Worm (Caenorhabditis elegans): ENCODE results near the gene ZK666.8.

ZK666.8 gene

DNA sequence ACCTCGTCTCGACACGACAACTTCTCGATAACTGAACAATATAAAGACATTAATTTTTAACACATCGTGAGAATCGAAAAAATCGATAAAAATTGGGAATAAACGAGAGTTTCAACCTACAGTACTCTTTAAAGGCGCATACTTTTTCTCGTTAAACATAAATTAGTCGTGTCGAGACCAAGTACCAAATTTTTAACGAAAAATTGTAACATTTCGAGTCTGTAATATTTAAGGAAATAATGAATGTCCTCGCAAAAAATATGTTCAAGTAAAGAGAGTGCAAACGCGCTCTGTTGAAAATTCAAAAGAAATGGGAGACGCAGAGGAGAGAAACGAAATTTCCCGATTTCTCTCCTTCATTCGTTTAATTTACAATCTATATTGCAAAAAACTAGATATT, 42.6 kb downstream of the ZK666.8 start (continued):
- peak; percentile 55 for TF ChIP-seq attf-5 (GFP tag; optimal IDR thresholded peaks at IDR 0.05)
- 0 out of 2 replicates have a peak, but pooled peaks have one; percentile 26 for TF ChIP-seq hsf-1 (GFP tag; IDR thresholded peaks at IDR 0.05)
- peak; percentile 57 for TF ChIP-seq ama-1 (optimal IDR thresholded peaks at IDR 0.05)
- no peak for TF ChIP-seq ama-1 (GFP tag; optimal IDR thresholded peaks at IDR 0.05)
- no peak for TF ChIP-seq F22D6.2 (tag; optimal IDR thresholded peaks at IDR 0.05)
- no peak for TF ChIP-seq mxl-1 (tag; optimal IDR thresholded peaks at IDR 0.05)
- TF ChIP-seq ztf-26 (tag; optimal IDR thresholded peaks at IDR 0.05): peak; percentile 82
- no peak for TF ChIP-seq dpff-1 (tag; optimal IDR thresholded peaks at IDR 0.05)
- TF ChIP-seq egl-44 (GFP tag; IDR thresholded peaks at IDR 0.05): no peak
- TF ChIP-seq hmg-20 (GFP tag; IDR thresholded peaks at IDR 0.05): no peak
- no peak for TF ChIP-seq tbp1 (GFP tag; optimal IDR thresholded peaks at IDR 0.05)
- no peak for TF ChIP-seq F55B11.4 (tag; optimal IDR thresholded peaks at IDR 0.05; ENCODE audit: borderline replicate concordance, insufficient read depth)
- TF ChIP-seq ztf-25 (GFP tag; IDR thresholded peaks at IDR 0.05): no peak
- no peak for TF ChIP-seq lsy-27 (tag; optimal IDR thresholded peaks at IDR 0.05; ENCODE audit: borderline replicate concordance, insufficient read depth)
- no peak for TF ChIP-seq T07F8.4 (tag; optimal IDR thresholded peaks at IDR 0.05)
- TF ChIP-seq nfya-2 (GFP tag; IDR thresholded peaks at IDR 0.05): no peak
- TF ChIP-seq unc-62 (GFP tag; optimal IDR thresholded peaks at IDR 0.05): no peak
- TF ChIP-seq snpc-4 (GFP tag; optimal IDR thresholded peaks at IDR 0.05): no peak
- TF ChIP-seq snpc-4 (tag; optimal IDR thresholded peaks at IDR 0.05): no peak
- no peak for TF ChIP-seq hlh-12 (tag; optimal IDR thresholded peaks at IDR 0.05)
- TF ChIP-seq nhr-120 (GFP tag; IDR thresholded peaks at IDR 0.05): no peak
- TF ChIP-seq B0336.3 (GFP tag; IDR thresholded peaks at IDR 0.05): peak; percentile 54
- TF ChIP-seq gei-17 (GFP tag; optimal IDR thresholded peaks at IDR 0.05): no peak
- no peak for TF ChIP-seq Y95B8A.8 (GFP tag; IDR thresholded peaks at IDR 0.05)
- peak; percentile 66; the same call in 1 of the 2 replicates for TF ChIP-seq nfyb-1 (GFP tag; IDR thresholded peaks at IDR 0.05)
- TF ChIP-seq cebp-1 (GFP tag; IDR thresholded peaks at IDR 0.05): peak; percentile 8; the same call in 1 of the 2 replicates
- peak; percentile 63 for TF ChIP-seq cebp-1 (tag; optimal IDR thresholded peaks at IDR 0.05)
- peak; percentile 34; the same call in 1 of the 2 replicates for TF ChIP-seq madf-6 (GFP tag; IDR thresholded peaks at IDR 0.05)
- no peak for TF ChIP-seq zfh-2 (GFP tag; conservative IDR thresholded peaks at IDR 0.05)
- TF ChIP-seq Y56A3A.18 (GFP tag; IDR thresholded peaks at IDR 0.05): peak; percentile 5; the same call in 1 of the 2 replicates
- no peak for TF ChIP-seq attf-6 (GFP tag; IDR thresholded peaks at IDR 0.05)
- TF ChIP-seq K12H6.12 (tag; optimal IDR thresholded peaks at IDR 0.05): no peak
- TF ChIP-seq ztf-18 (tag; optimal IDR thresholded peaks at IDR 0.05): no peak
- no peak for TF ChIP-seq F39B2.1 (GFP tag; IDR thresholded peaks at IDR 0.05)
- TF ChIP-seq repo-1 (tag; optimal IDR thresholded peaks at IDR 0.05): peak; percentile 86
- peak; percentile 64 for TF ChIP-seq mcd-1 (GFP tag; IDR thresholded peaks at IDR 0.05)
- no peak for TF ChIP-seq let-526 (GFP tag; IDR thresholded peaks at IDR 0.05)
- TF ChIP-seq akir-1 (GFP tag; optimal IDR thresholded peaks at IDR 0.05): no peak
- TF ChIP-seq lin-35 (GFP tag; optimal IDR thresholded peaks at IDR 0.05): peak in 1 of 3 experiments; percentile 61
- TF ChIP-seq madf-10 (tag; optimal IDR thresholded peaks at IDR 0.05): peak; percentile 1
- peak; percentile 10 for TF ChIP-seq ZK185.1 (tag; optimal IDR thresholded peaks at IDR 0.05; ENCODE audit: poor library complexity, severe bottlenecking)
- TF ChIP-seq zim-3 (tag; optimal IDR thresholded peaks at IDR 0.05): no peak
- no peak for TF ChIP-seq sea-2 (GFP tag; IDR thresholded peaks at IDR 0.05)
- 0 out of 2 replicates have a peak, but pooled peaks have one; percentile 22 for TF ChIP-seq C06A6.2 (GFP tag; conservative IDR thresholded peaks at IDR 0.05)
- TF ChIP-seq T26A5.8 (tag; optimal IDR thresholded peaks at IDR 0.05): no peak
- TF ChIP-seq ceh-100 (GFP tag; IDR thresholded peaks at IDR 0.05): no peak
- no peak for TF ChIP-seq F23B12.7 (tag; optimal IDR thresholded peaks at IDR 0.05; ENCODE audit: insufficient read depth)
- TF ChIP-seq D2030.7 (GFP tag; IDR thresholded peaks at IDR 0.05): no peak
- TF ChIP-seq B0019.2 (GFP tag; conservative IDR thresholded peaks at IDR 0.05): no peak
- TF ChIP-seq cebp-2 (GFP tag; IDR thresholded peaks at IDR 0.05): no peak
